Worm (Caenorhabditis elegans): ENCODE results near the gene K02D10.4.
A peak's percentile ranks its signal among the peaks of the same experiment; 100 is the strongest.

DNA sequence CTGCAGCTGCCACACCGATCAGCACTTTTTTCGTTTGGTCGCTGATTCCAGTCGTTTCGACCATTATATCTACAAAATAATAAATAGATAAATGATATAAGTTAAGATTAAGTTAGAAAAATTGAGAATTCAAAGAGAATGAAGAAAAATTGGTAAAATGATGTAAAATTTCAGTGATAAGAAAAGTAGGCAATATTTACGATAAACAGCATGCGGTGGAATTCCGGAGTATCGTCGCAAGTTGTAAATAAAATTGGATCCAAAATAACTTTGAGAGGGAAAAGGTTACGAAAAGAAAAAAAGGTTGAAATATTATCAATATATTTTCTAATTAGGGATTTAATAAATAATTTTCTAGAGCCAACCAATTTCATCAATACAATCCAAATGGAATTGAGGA, 25.1 kb downstream of the K02D10.4 start, which contains the start of gene tomm-70:
- TF ChIP-seq aly-2 (tag; optimal IDR thresholded peaks at IDR 0.05) = no peak
- TF ChIP-seq ama-1 (optimal IDR thresholded peaks at IDR 0.05) = no peak
- TF ChIP-seq ceh-82 (tag; optimal IDR thresholded peaks at IDR 0.05) = no peak
- TF ChIP-seq lin-39 (tag; optimal IDR thresholded peaks at IDR 0.05) = no peak
- TF ChIP-seq C34F6.9 (tag; optimal IDR thresholded peaks at IDR 0.05) = peak; percentile 36
- TF ChIP-seq R02D3.7 (tag; optimal IDR thresholded peaks at IDR 0.05) = peak; percentile 34
- TF ChIP-seq ztf-11 (tag; optimal IDR thresholded peaks at IDR 0.05) = no peak
